Worm (Caenorhabditis elegans) whole organism, late embryonic: ENCODE results near the gene nspb-7.

ENCODE experiments used
- fax-1 ChIP-seq: sonication (generic microtip); optimal IDR thresholded peaks from 2 replicates; lab custom pipeline; 2016; ENCODE audit warnings: missing genotype, missing genetic modification characterization, missing compliant biosample characterization
- fkh-10 ChIP-seq: fragments of 150-350 bp; optimal IDR thresholded peaks from 2 replicates; lab custom pipeline; 2014; ENCODE audit warnings: missing biosample characterization, missing genetic modification reagents, missing genetic modification characterization
- nfya-1 ChIP-seq: sonication (generic microtip); optimal IDR thresholded peaks from 2 replicates; lab custom pipeline; 2017; ENCODE audit warnings: missing genetic modification characterization, mild to moderate bottlenecking, missing compliant biosample characterization, antibody characterized with exemption, moderate library complexity
- pag-3 ChIP-seq: sonication (generic microtip); optimal IDR thresholded peaks from 2 replicates; lab custom pipeline; 2016; ENCODE audit warnings: missing compliant biosample characterization, missing genetic modification characterization, borderline replicate concordance
- ttx-3 ChIP-seq: sonication (generic microtip); optimal IDR thresholded peaks from 2 replicates; lab custom pipeline; 2016; ENCODE audit warnings: missing genetic modification reagents, missing genetic modification characterization, missing compliant biosample characterization

DNA sequence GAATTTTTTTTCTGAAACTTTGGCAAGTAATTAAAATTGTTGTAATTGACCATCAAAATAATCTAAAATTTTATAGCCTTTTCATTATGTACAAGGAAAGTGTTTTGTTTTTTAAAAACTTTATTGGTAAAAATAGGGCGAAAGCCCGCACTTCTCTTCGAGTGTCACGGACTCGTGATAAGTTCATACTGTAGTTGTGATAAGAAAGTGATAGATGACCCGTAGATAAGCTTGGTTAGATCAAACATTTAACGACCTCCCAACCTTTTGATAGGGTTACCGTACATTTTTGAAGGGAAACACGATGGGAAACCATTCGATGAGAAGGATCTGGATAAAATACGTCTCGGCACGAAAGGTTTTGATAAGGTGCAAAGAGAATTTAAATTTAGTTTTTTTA lies 38.3 kb downstream of the nspb-7 start:
- TF ChIP-seq pag-3 (tag; lab: Kevin White, UChicago): no peak
- TF ChIP-seq fkh-10 (GFP tag; lab: Kevin White, UChicago): no peak
- no peak for TF ChIP-seq nfya-1
- TF ChIP-seq ttx-3 (tag; lab: Kevin White, UChicago): no peak
- no peak for TF ChIP-seq fax-1 (tag; lab: Kevin White, UChicago)
